Worm (Caenorhabditis elegans): ENCODE measurements around the gene srt-40.

DNA sequence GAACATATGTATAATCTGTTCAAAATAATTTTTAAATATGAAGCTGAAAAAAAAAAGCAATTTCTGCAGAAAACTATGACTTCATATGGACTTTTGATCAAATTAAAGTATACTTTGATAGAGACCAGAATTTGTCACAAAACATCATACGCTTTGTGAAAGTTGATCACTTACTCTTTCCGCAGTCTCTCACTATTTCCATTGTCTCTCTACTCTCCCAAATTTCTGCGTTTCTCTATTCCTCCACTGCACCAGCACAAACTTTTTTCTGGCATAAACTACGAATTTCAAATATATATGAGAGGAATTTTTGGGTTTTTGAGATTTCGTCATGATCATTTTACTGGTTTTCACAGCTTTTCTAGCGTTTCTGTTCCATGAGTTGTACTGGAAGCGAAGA is 29.8 kb upstream of the srt-40 start, which contains the start of gene cyp-33C4:
- no peak for TF ChIP-seq pqm-1 (tag; optimal IDR thresholded peaks at IDR 0.05)
- TF ChIP-seq gmeb-2 (tag; optimal IDR thresholded peaks at IDR 0.05), result no peak
- TF ChIP-seq ama-1 (optimal IDR thresholded peaks at IDR 0.05), result no peak

All from whole organism, late embryonic.